Worm (Caenorhabditis elegans): ENCODE data around the gene T24H7.8.

DNA sequence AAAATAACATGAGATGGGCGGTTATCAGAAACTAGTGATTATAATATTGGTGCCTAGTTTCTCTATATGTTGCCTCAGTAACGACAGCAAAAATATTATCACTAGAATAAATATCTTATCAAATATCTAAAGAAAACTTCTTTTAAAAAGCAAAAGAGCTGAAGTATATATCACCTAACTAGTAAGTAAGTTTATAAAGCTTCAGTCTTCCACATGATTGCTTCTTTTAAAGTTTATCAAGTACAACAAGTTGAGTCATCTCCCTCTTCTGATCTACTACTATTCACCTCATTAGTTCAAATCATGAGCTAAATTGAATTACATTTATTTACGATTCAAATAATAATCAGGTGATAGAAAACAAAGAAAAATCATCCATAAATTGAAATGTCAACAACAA lies 46.2 kb downstream of the T24H7.8 start:
- TF ChIP-seq mab-5 (tag; optimal IDR thresholded peaks at IDR 0.05) (no peak), unc-62 (GFP tag; optimal IDR thresholded peaks at IDR 0.05) (no peak), blmp-1 (tag; optimal IDR thresholded peaks at IDR 0.05) (no peak), nhr-237 (tag; optimal IDR thresholded peaks at IDR 0.05) (no peak)
